Fruit fly (Drosophila melanogaster) whole organism, wandering third instar larva: ENCODE measurements around the gene melt.

ENCODE experiments used
- Vsx2 ChIP-seq: fragments of 200-300, 225-300 bp; sonication (Bioruptor generic); optimal IDR thresholded peaks from 2 replicates; lab custom pipeline; 2018; ENCODE audit warnings: missing biosample characterization, missing genetic modification characterization; ENCODE audit not compliant: partially characterized antibody
- woc ChIP-seq: sonication (Bioruptor generic); optimal IDR thresholded peaks from 2 replicates; lab custom pipeline; 2016; ENCODE audit warnings: missing biosample characterization, mild to moderate bottlenecking, missing genetic modification characterization

- TF ChIP-seq Vsx2: no peak
- no peak for TF ChIP-seq woc (GFP tag; lab: Kevin White, UChicago)
Observed at dm6 chr3L:7150850-7151249, 16.5 kb downstream of the melt start.
